Fruit fly (Drosophila melanogaster) whole organism, embryonic: Measurements from ENCODE around the gene HP1e.

Experiments used
- Aef1 ChIP-seq: fragments of 200-800 bp; sonication (Bioruptor generic); IDR thresholded peaks from 3 replicates; pipeline ENCODE4 v1.3.6; 2022; ENCODE audit warnings: missing biosample characterization, missing genetic modification characterization
- Antp ChIP-seq: fragments of 200-800 bp; sonication (Bioruptor generic); optimal IDR thresholded peaks from 3 replicates; lab custom pipeline; 2016; ENCODE audit warnings: missing biosample characterization, missing genetic modification characterization
- C15 ChIP-seq: fragments of 200-800 bp; sonication (Bioruptor generic); IDR thresholded peaks from 3 replicates; pipeline ENCODE4 v1.3.6; 2022; ENCODE audit warnings: missing biosample characterization, missing genetic modification characterization
- CG1024 ChIP-seq: fragments of 200-800 bp; sonication (Bioruptor generic); IDR thresholded peaks from 2 replicates; pipeline ENCODE4 v1.3.6; 2022; ENCODE audit warnings: missing biosample characterization, missing genetic modification characterization
- CG12236 ChIP-seq: fragments of 200-800 bp; sonication (Bioruptor generic); optimal IDR thresholded peaks from 2 replicates; lab custom pipeline; 2016; ENCODE audit warnings: missing biosample characterization, missing genetic modification characterization
- CG12942 ChIP-seq: fragments of 200-800 bp; sonication (Bioruptor generic); optimal IDR thresholded peaks from 3 replicates; lab custom pipeline; 2016; ENCODE audit warnings: missing biosample characterization, missing genetic modification characterization
- CG14965 ChIP-seq: fragments of 200-800 bp; sonication (Bioruptor generic); optimal IDR thresholded peaks from 2 replicates; lab custom pipeline; 2016; ENCODE audit warnings: missing biosample characterization, missing genetic modification characterization, borderline replicate concordance
- CG1603 ChIP-seq: fragments of 200-800 bp; sonication (Bioruptor generic); optimal IDR thresholded peaks from 2 replicates; lab custom pipeline; 2019; ENCODE audit warnings: missing biosample characterization, mild to moderate bottlenecking, missing genetic modification characterization, moderate library complexity
- CG1647 ChIP-seq: fragments of 200-800 bp; sonication (Bioruptor generic); optimal IDR thresholded peaks from 3 replicates; lab custom pipeline; 2016; ENCODE audit warnings: missing biosample characterization, missing genetic modification characterization
- CG16813 ChIP-seq: fragments of 200-800 bp; sonication (Bioruptor generic); IDR thresholded peaks from 3 replicates; pipeline ENCODE4 v1.3.6; 2022; ENCODE audit warnings: missing biosample characterization, missing genetic modification characterization; ENCODE audit not compliant: partially characterized antibody
- CG18011 ChIP-seq: fragments of 200-800 bp; sonication (Bioruptor generic); optimal IDR thresholded peaks from 2 replicates; lab custom pipeline; 2017; ENCODE audit warnings: missing biosample characterization, missing genetic modification characterization, mild to moderate bottlenecking, moderate library complexity, missing genotype
- CG31224 ChIP-seq: fragments of 200-800 bp; sonication (Bioruptor generic); IDR thresholded peaks from 2 replicates; pipeline ENCODE4 v1.3.6; 2022; ENCODE audit warnings: missing biosample characterization, missing genetic modification characterization
- CG34376 ChIP-seq: fragments of 200-800 bp; sonication (Bioruptor generic); optimal IDR thresholded peaks from 2 replicates; lab custom pipeline; 2018; ENCODE audit warnings: missing biosample characterization, mild to moderate bottlenecking, missing genetic modification characterization
- CG4328 ChIP-seq: fragments of 200-800 bp; sonication (Bioruptor generic); optimal IDR thresholded peaks from 3 replicates; lab custom pipeline; 2017; ENCODE audit warnings: missing biosample characterization, missing genetic modification reagents, missing genetic modification characterization
- CG4404 ChIP-seq: fragments of 200-800 bp; sonication (Bioruptor generic); IDR thresholded peaks from 2 replicates; pipeline ENCODE4 v1.3.6; 2022; ENCODE audit warnings: missing biosample characterization, missing genetic modification characterization
- CG6175 ChIP-seq: fragments of 200-800 bp; sonication (Bioruptor generic); IDR thresholded peaks from 3 replicates; pipeline ENCODE4 v1.3.6; 2022; ENCODE audit warnings: missing biosample characterization, missing genetic modification characterization
- CG6272 ChIP-seq: fragments of 200-800 bp; sonication (Bioruptor generic); IDR thresholded peaks from 2 replicates; pipeline ENCODE4 v1.3.6; 2022; ENCODE audit warnings: missing biosample characterization, missing genetic modification characterization
- CG8089 ChIP-seq: fragments of 200-800 bp; sonication (Bioruptor generic); optimal IDR thresholded peaks from 3 replicates; lab custom pipeline; 2016; ENCODE audit warnings: missing biosample characterization, missing genetic modification characterization
- CrebB ChIP-seq: fragments of 200-800 bp; sonication (Bioruptor generic); optimal IDR thresholded peaks from 3 replicates; lab custom pipeline; 2018; ENCODE audit warnings: missing biosample characterization, mild to moderate bottlenecking, missing genetic modification characterization
- Drgx ChIP-seq: fragments of 200-800 bp; sonication (Bioruptor generic); IDR thresholded peaks from 2 replicates; pipeline ENCODE4 v1.3.6; 2022; ENCODE audit warnings: missing biosample characterization, missing genetic modification characterization
- HLH54F ChIP-seq: fragments of 200-800 bp; sonication (Bioruptor generic); optimal IDR thresholded peaks from 3 replicates; lab custom pipeline; 2016; ENCODE audit warnings: missing biosample characterization, missing genetic modification characterization
- Lhr ChIP-seq: fragments of 200-800 bp; sonication (Bioruptor generic); optimal IDR thresholded peaks from 3 replicates; lab custom pipeline; 2017; ENCODE audit warnings: mild to moderate bottlenecking, missing biosample characterization, missing genetic modification reagents, missing genetic modification characterization
- Lpt ChIP-seq: fragments of >200 bp; optimal IDR thresholded peaks from 2 replicates; lab custom pipeline; 2018; ENCODE audit warnings: missing biosample characterization, missing genetic modification characterization
- MBD-R2 ChIP-seq: fragments of 200-800 bp; sonication (Bioruptor generic); IDR thresholded peaks from 2 replicates; pipeline ENCODE4 v1.3.6; 2022; ENCODE audit warnings: missing biosample characterization, missing genetic modification characterization
- MESR4 ChIP-seq: fragments of 200-800 bp; sonication (Bioruptor generic); optimal IDR thresholded peaks from 2 replicates; lab custom pipeline; 2018; ENCODE audit warnings: missing biosample characterization, mild to moderate bottlenecking, missing genetic modification characterization, moderate library complexity
- Rfx ChIP-seq: fragments of 200-800 bp; sonication (Bioruptor generic); IDR thresholded peaks from 2 replicates; pipeline ENCODE4 v1.3.6; 2022; ENCODE audit warnings: missing biosample characterization, missing genetic modification characterization
- Sox100B ChIP-seq: fragments of 200-800 bp; sonication (Bioruptor generic); optimal IDR thresholded peaks from 3 replicates; lab custom pipeline; 2018; ENCODE audit warnings: missing biosample characterization, mild to moderate bottlenecking, missing genetic modification characterization
- Sry-δ ChIP-seq: fragments of 200-800 bp; sonication (Bioruptor generic); optimal IDR thresholded peaks from 2 replicates; lab custom pipeline; 2016; ENCODE audit warnings: missing biosample characterization, missing genetic modification characterization
- Trl ChIP-seq, 3 experiments: fragments of >200 bp in 2 of 3; fragments of 200-800 bp in 1 of 3; sonication (Bioruptor generic) in 1 of 3; optimal IDR thresholded peaks; 2 replicates in 1 of 3; 3 replicates in 2 of 3; lab custom pipeline; 2016 to 2017; ENCODE audit warnings: missing biosample characterization in 1 of 3, missing genetic modification characterization in 1 of 3
- Xrp1 ChIP-seq: fragments of 200-800 bp; sonication (Bioruptor generic); IDR thresholded peaks from 2 replicates; pipeline ENCODE4 v1.3.6; 2022; ENCODE audit warnings: missing biosample characterization, missing genetic modification characterization
- YL-1 ChIP-seq: fragments of 200-800 bp; sonication (Bioruptor generic); optimal IDR thresholded peaks from 3 replicates; lab custom pipeline; 2017; ENCODE audit warnings: missing biosample characterization, mild to moderate bottlenecking, missing genetic modification characterization
- ab ChIP-seq: fragments of 200-800 bp; sonication (Bioruptor generic); optimal IDR thresholded peaks from 2 replicates; lab custom pipeline; 2016; ENCODE audit warnings: missing biosample characterization, missing genetic modification characterization
- ac ChIP-seq: fragments of 200-800 bp; sonication (Bioruptor generic); optimal IDR thresholded peaks from 3 replicates; lab custom pipeline; 2017; ENCODE audit warnings: missing biosample characterization, mild to moderate bottlenecking, missing genetic modification characterization
- ap ChIP-seq: fragments of 200-800 bp; sonication (Bioruptor generic); IDR thresholded peaks from 2 replicates; pipeline ENCODE4 v1.3.6; 2022; ENCODE audit warnings: missing biosample characterization, missing genetic modification characterization
- ase ChIP-seq: fragments of 200-800 bp; sonication (Bioruptor generic); IDR thresholded peaks from 3 replicates; pipeline ENCODE4 v1.3.6; 2022; ENCODE audit warnings: missing biosample characterization, missing genetic modification characterization
- br ChIP-seq: fragments of >200 bp; optimal IDR thresholded peaks from 2 replicates; lab custom pipeline; 2017
- cas ChIP-seq: fragments of 200-800 bp; sonication (Bioruptor generic); IDR thresholded peaks from 2 replicates; pipeline ENCODE4 v1.3.6; 2022; ENCODE audit warnings: missing biosample characterization, missing genetic modification characterization
- disco-r ChIP-seq: fragments of 200-800 bp; sonication (Bioruptor generic); optimal IDR thresholded peaks from 2 replicates; lab custom pipeline; 2016; ENCODE audit warnings: missing biosample characterization, missing genetic modification characterization
- dysf ChIP-seq: fragments of 200-800 bp; sonication (Bioruptor generic); IDR thresholded peaks from 3 replicates; pipeline ENCODE4 v1.3.6; 2022; ENCODE audit warnings: missing biosample characterization, missing genetic modification characterization
- emc ChIP-seq: fragments of 200-800 bp; sonication (Bioruptor generic); optimal IDR thresholded peaks from 2 replicates; lab custom pipeline; 2016; ENCODE audit warnings: missing biosample characterization, missing genetic modification characterization
- eyg ChIP-seq: fragments of 200-800 bp; sonication (Bioruptor generic); optimal IDR thresholded peaks from 3 replicates; lab custom pipeline; 2016; ENCODE audit warnings: missing biosample characterization, missing genetic modification characterization
- gfzf ChIP-seq: fragments of 200-800 bp; sonication (Bioruptor generic); optimal IDR thresholded peaks from 2 replicates; lab custom pipeline; 2016; ENCODE audit warnings: missing biosample characterization, mild to moderate bottlenecking, missing genetic modification characterization, moderate library complexity
- inv ChIP-seq: fragments of 200-800 bp; sonication (Bioruptor generic); IDR thresholded peaks from 2 replicates; pipeline ENCODE4 v1.3.6; 2022; ENCODE audit warnings: missing biosample characterization, missing genetic modification characterization; ENCODE audit not compliant: partially characterized antibody
- nom ChIP-seq: fragments of 200-800 bp; sonication (Bioruptor generic); optimal IDR thresholded peaks from 2 replicates; lab custom pipeline; 2017; ENCODE audit warnings: missing biosample characterization, missing genetic modification characterization, mild to moderate bottlenecking, moderate library complexity, missing genetic modification reagents
- odd ChIP-seq: fragments of 200-800 bp; sonication (Bioruptor generic); optimal IDR thresholded peaks from 2 replicates; lab custom pipeline; 2017; ENCODE audit warnings: missing biosample characterization, mild to moderate bottlenecking, missing genetic modification characterization
- pfk ChIP-seq: fragments of 200-800 bp; sonication (Bioruptor generic); optimal IDR thresholded peaks from 2 replicates; lab custom pipeline; 2018; ENCODE audit warnings: missing biosample characterization, mild to moderate bottlenecking, missing genetic modification characterization, moderate library complexity
- run ChIP-seq: fragments of 200-800 bp; sonication (Bioruptor generic); optimal IDR thresholded peaks from 3 replicates; lab custom pipeline; 2018; ENCODE audit warnings: missing biosample characterization, mild to moderate bottlenecking, missing genetic modification characterization
- sr ChIP-seq: fragments of 200-800 bp; sonication (Bioruptor generic); IDR thresholded peaks from 3 replicates; pipeline ENCODE4 v1.3.6; 2022; ENCODE audit warnings: missing biosample characterization, missing genetic modification characterization
- tna ChIP-seq: fragments of 200-800 bp; sonication (Bioruptor generic); IDR thresholded peaks from 2 replicates; pipeline ENCODE4 v1.3.6; 2022; ENCODE audit warnings: missing biosample characterization, missing genetic modification characterization; ENCODE audit not compliant: partially characterized antibody
- yki ChIP-seq: fragments of >200 bp; optimal IDR thresholded peaks from 3 replicates; lab custom pipeline; 2018
- z ChIP-seq: fragments of 200-800 bp; sonication (Bioruptor generic); IDR thresholded peaks from 3 replicates; pipeline ENCODE4 v1.3.6; 2022; ENCODE audit warnings: missing biosample characterization, missing genetic modification characterization
- zen ChIP-seq: fragments of 200-800 bp; sonication (Bioruptor generic); optimal IDR thresholded peaks from 3 replicates; lab custom pipeline; 2018; ENCODE audit warnings: missing biosample characterization, mild to moderate bottlenecking, missing genetic modification characterization, moderate library complexity

HP1e gene

DNA sequence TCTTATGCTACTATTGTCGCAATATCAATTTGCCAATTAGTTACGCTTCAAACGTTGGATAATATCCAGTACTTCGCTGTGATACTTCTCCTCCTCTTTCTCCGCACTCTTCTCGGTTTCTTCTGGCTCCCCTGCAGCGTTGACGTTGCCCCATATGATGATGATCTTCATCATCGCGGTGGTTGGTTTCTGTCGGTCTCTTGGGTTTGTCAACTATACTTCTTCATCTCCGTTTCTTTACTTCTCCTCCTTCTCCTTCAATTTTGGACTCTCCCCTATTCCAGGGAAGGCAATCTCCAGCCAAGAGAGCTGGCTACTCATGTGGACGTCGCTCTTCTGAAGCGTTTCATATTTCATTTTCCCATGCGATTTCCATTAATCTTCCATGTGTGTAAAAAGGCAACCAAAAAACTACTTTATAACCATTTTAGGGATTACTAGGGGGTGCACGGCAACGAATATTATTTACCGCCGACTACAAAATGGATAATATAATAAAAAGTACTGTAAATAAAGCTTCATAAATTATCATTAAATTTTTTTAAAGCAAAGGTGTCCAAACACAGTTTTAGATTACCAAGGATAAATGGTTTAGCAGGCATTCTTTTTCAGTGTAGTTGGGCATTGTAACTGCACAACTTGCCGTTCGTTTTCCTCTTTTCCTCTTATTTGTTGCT, 26.3 kb downstream of the HP1e start (continued):
- TF ChIP-seq CG6272 (GFP tag; lab: Robert Waterston, UW) (no peak), Trl (optimal IDR thresholded peaks at IDR 0.05; lab: Kevin White, UChicago) (peak in 1 of 2 experiments; percentile 11), Trl (GFP tag; optimal IDR thresholded peaks at IDR 0.05; lab: Kevin White, UChicago) (no peak), br (lab: Kevin White, UChicago) (no peak), YL-1 (GFP tag; lab: Kevin White, UChicago) (no peak), CG8089 (no peak), disco-r (GFP tag; lab: Kevin White, UChicago) (no peak), CG4404 (GFP tag; lab: Robert Waterston, UW) (peak; percentile 44; the same call in 1 of the 2 replicates), CG31224 (no peak), CG1603 (tag; lab: Kevin White, UChicago) (peak; percentile 19), CG14965 (no peak), CG1647 (GFP tag; lab: Kevin White, UChicago) (no peak), Drgx (GFP tag; lab: Robert Waterston, UW) (peak; percentile 83), eyg (GFP tag; lab: Kevin White, UChicago) (no peak), inv (GFP tag; lab: Robert Waterston, UW) (no peak), Sry-δ (GFP tag; lab: Kevin White, UChicago) (no peak), z (GFP tag; lab: Robert Waterston, UW) (no peak), CG18011 (GFP tag; lab: Kevin White, UChicago) (no peak), dysf (GFP tag; lab: Robert Waterston, UW) (no peak), sr (no peak), yki (lab: Kevin White, UChicago) (no peak), emc (no peak), CG34376 (no peak), ap (GFP tag; lab: Robert Waterston, UW) (no peak), Antp (GFP tag; lab: Kevin White, UChicago) (no peak), CG16813 (GFP tag; lab: Robert Waterston, UW) (no peak), ab (GFP tag; lab: Kevin White, UChicago) (no peak), CG12942 (GFP tag; lab: Kevin White, UChicago) (no peak), Aef1 (GFP tag; lab: Robert Waterston, UW) (no peak), nom (peak; percentile 73), CG1024 (no peak), cas (GFP tag; lab: Robert Waterston, UW) (no peak), ase (GFP tag; lab: Robert Waterston, UW) (no peak), HLH54F (GFP tag; lab: Kevin White, UChicago) (no peak), MBD-R2 (GFP tag; lab: Robert Waterston, UW) (no peak), gfzf (no peak), C15 (no peak), tna (no peak), MESR4 (GFP tag; lab: Kevin White, UChicago) (no peak), Lpt (GFP tag; lab: Kevin White, UChicago) (no peak), zen (tag; lab: Kevin White, UChicago) (no peak), CG12236 (GFP tag; lab: Kevin White, UChicago) (no peak), CG4328 (GFP tag; lab: Kevin White, UChicago) (no peak), pfk (GFP tag; lab: Kevin White, UChicago) (no peak), Sox100B (no peak), Lhr (GFP tag; lab: Kevin White, UChicago) (no peak), run (no peak), CrebB (tag; lab: Kevin White, UChicago) (no peak), odd (no peak), Rfx (GFP tag; lab: Robert Waterston, UW) (no peak), Xrp1 (GFP tag; lab: Robert Waterston, UW) (peak; percentile 61), CG6175 (no peak), ac (no peak)
